Fruit fly (Drosophila melanogaster): Measurements from ENCODE around the gene CG42635.

Gene CG42635

DNA sequence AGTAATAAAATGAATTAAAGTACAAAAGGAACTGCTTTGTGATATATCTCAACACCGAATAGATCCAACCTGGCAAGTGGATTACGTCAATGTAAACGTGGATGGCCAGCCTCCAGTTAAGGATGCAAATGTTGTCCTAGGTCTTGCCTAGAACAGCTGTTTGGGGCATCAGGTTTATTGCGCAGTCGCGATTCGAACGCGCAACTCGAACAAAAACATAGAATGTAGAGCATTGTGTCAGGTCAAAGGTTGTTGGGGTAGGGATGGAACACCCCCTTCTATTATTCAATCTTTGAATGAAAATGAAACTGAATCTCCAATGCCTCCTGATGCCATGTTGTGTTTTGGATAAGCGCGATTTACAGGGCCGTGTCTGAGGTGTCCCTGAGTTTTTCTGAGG, 1.9 kb downstream of the CG42635 start:
- no peak for TF ChIP-seq noc (tag; optimal IDR thresholded peaks at IDR 0.05)

DNA sequence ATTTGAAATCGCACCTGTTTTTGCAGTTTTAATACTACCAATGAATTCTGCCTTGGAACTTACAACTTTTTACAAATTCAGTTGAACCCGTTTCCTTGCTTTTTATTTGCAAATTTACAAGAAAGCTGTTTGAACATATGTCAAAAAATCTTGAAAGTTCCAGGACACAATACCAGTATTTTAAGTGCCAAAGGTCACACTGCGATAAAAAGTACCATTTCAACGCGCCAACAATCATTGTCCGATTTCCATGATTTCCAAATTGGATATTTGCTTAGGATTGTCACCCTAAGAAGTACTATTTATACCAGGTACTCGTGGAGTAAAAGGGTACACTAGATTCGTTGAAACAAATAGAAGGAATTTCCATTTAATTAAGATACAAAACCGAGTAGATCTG, 3.6 kb downstream of the CG42635 start, which contains the start of gene elfless:
Gene elfless, minus strand, starts transcription at position 101 of the 400 bp plus-strand sequence.
- no peak for TF ChIP-seq noc (tag; optimal IDR thresholded peaks at IDR 0.05)

DNA sequence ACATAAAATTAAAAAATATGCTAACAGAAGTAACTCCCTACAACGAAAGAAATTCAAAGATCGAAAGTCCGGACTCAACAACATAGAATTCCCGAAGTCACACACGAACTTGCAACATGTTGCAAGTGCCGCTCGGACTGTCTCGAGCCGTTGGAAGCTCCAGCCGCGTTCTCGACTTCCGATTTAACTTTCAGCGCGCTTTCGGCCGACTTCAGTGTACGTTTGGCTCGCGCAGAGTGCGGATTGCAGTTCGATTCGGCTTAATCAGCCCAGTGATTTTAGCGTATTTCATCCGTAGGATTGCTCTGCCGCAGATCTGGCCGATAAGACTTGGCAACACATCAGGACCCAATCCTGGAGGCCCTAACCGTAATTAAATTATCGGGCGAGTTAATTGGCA, 4.4 kb downstream of the CG42635 start, which contains the start of gene rdo:
Gene rdo, plus strand, starts transcription at position 213 of the 400 bp plus-strand sequence.
- no peak for TF ChIP-seq noc (tag; optimal IDR thresholded peaks at IDR 0.05)

DNA sequence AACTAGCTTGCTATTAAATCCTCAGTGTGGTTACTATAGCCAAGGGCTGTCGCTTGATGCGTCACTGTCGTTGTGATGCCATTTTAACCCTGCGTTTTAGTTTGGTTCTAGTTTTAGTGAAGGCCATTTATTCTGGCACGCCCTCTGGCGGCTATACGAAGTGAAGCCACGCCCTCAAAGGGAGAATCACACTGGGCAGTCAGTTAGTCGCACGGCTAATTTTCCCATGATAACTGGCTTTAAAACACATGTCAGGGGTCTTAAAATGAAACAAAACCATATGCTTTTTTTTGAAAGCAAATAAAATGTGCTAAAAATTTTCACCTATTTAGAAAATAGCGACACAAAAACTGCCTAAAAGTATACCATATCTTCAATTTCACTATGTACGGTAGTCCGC, 25.0 kb downstream of the CG42635 start:
- TF ChIP-seq noc (tag; optimal IDR thresholded peaks at IDR 0.05), result no peak
